Worm (Caenorhabditis elegans): ENCODE data around the gene srab-23.

- TF ChIP-seq lsy-2 (tag; optimal IDR thresholded peaks at IDR 0.05) (no peak), unc-62 (GFP tag; optimal IDR thresholded peaks at IDR 0.05) (no peak), nhr-12 (tag; optimal IDR thresholded peaks at IDR 0.05) (no peak), mdl-1 (tag; optimal IDR thresholded peaks at IDR 0.05) (no peak), skn-1 (tag; optimal IDR thresholded peaks at IDR 0.05) (no peak), ceh-82 (tag; optimal IDR thresholded peaks at IDR 0.05) (no peak)
These were observed 14.2 kb downstream of the srab-23 start for ce11 chrV:2021283-2021682.
